Worm (Caenorhabditis elegans) whole organism, mixed stage, embryonic: ENCODE results near the gene Y75B8A.33.
A peak's percentile ranks its signal among the peaks of the same experiment; 100 is the strongest.

ENCODE experiments used
- M03D4.4 ChIP-seq: sonication (generic microtip); optimal IDR thresholded peaks from 2 replicates; lab custom pipeline; 2017; ENCODE audit warnings: mild to moderate bottlenecking, missing genetic modification characterization, missing compliant biosample characterization
- bed-3 ChIP-seq: fragments of 200-800 bp; sonication (Bioruptor generic); optimal IDR thresholded peaks from 3 replicates; lab custom pipeline; 2018; ENCODE audit warnings: mild to moderate bottlenecking, missing genetic modification characterization, moderate library complexity, missing compliant biosample characterization
- blmp-1 ChIP-seq: fragments of 150-350 bp; optimal IDR thresholded peaks from 2 replicates; lab custom pipeline; 2014; ENCODE audit warnings: missing biosample characterization, missing genetic modification characterization
- ceh-39 ChIP-seq: fragments of 150-350 bp; optimal IDR thresholded peaks from 2 replicates; lab custom pipeline; 2014; ENCODE audit warnings: missing biosample characterization, missing genetic modification characterization
- ceh-43 ChIP-seq: fragments of 200-800 bp; sonication (Bioruptor generic); optimal IDR thresholded peaks from 2 replicates; lab custom pipeline; 2018; ENCODE audit warnings: mild to moderate bottlenecking, missing genetic modification characterization, moderate library complexity, missing compliant biosample characterization
- ceh-83 ChIP-seq: fragments of 200-800 bp; sonication (Bioruptor generic); optimal IDR thresholded peaks from 2 replicates; lab custom pipeline; 2018; ENCODE audit warnings: mild to moderate bottlenecking, missing genetic modification characterization, missing compliant biosample characterization
- ces-1 ChIP-seq: fragments of 150-350 bp; optimal IDR thresholded peaks from 2 replicates; lab custom pipeline; 2014; ENCODE audit warnings: missing biosample characterization, missing genetic modification reagents, missing genetic modification characterization
- cnd-1 ChIP-seq: fragments of 200-800 bp; sonication (Bioruptor generic); optimal IDR thresholded peaks from 2 replicates; lab custom pipeline; 2018; ENCODE audit warnings: mild to moderate bottlenecking, missing genetic modification characterization, missing compliant biosample characterization
- drap-1 ChIP-seq: fragments of 200-800 bp; sonication (Bioruptor generic); optimal IDR thresholded peaks from 3 replicates; lab custom pipeline; 2018; ENCODE audit warnings: mild to moderate bottlenecking, missing genetic modification characterization, missing compliant biosample characterization
- elt-1 ChIP-seq: sonication (generic microtip); optimal IDR thresholded peaks from 2 replicates; lab custom pipeline; 2017; ENCODE audit warnings: missing genetic modification characterization, mild to moderate bottlenecking, missing compliant biosample characterization, antibody characterized with exemption, moderate library complexity, borderline replicate concordance; ENCODE audit not compliant: insufficient read depth
- elt-3 ChIP-seq: fragments of 150-350 bp; optimal IDR thresholded peaks from 2 replicates; lab custom pipeline; 2014; ENCODE audit warnings: missing biosample characterization, missing genetic modification characterization
- flh-1 ChIP-seq: fragments of 200-800 bp; sonication (Bioruptor generic); optimal IDR thresholded peaks from 2 replicates; lab custom pipeline; 2018; ENCODE audit warnings: mild to moderate bottlenecking, missing genetic modification characterization, moderate library complexity, missing compliant biosample characterization
- ham-2 ChIP-seq: fragments of 200-800 bp; sonication (Bioruptor generic); optimal IDR thresholded peaks from 2 replicates; lab custom pipeline; 2018; ENCODE audit warnings: mild to moderate bottlenecking, missing genetic modification characterization, missing compliant biosample characterization
- hlh-1 ChIP-seq: fragments of 150-350 bp; optimal IDR thresholded peaks from 2 replicates; lab custom pipeline; 2014; ENCODE audit warnings: missing biosample characterization, missing genetic modification reagents, missing genetic modification characterization
- lin-13 ChIP-seq: fragments of 150-350 bp; optimal IDR thresholded peaks from 2 replicates; lab custom pipeline; 2014; ENCODE audit warnings: missing biosample characterization, missing genetic modification characterization
- lin-32 ChIP-seq: fragments of 200-800 bp; sonication (Bioruptor generic); optimal IDR thresholded peaks from 2 replicates; lab custom pipeline; 2018; ENCODE audit warnings: mild to moderate bottlenecking, missing genetic modification characterization, missing compliant biosample characterization
- lsy-2 ChIP-seq: fragments of 150-350 bp; optimal IDR thresholded peaks from 2 replicates; lab custom pipeline; 2014; ENCODE audit warnings: missing biosample characterization, missing genetic modification characterization
- mab-5 ChIP-seq: fragments of 150-350 bp; optimal IDR thresholded peaks from 2 replicates; lab custom pipeline; 2014; ENCODE audit warnings: missing biosample characterization, missing genetic modification characterization
- mep-1 ChIP-seq: fragments of 150-350 bp; optimal IDR thresholded peaks from 2 replicates; lab custom pipeline; 2017; ENCODE audit warnings: missing biosample characterization, missing genetic modification reagents, missing genetic modification characterization, inconsistent platforms
- mls-2 ChIP-seq: sonication (generic microtip); optimal IDR thresholded peaks from 2 replicates; lab custom pipeline; 2016; ENCODE audit warnings: mild to moderate bottlenecking, missing genetic modification characterization, moderate library complexity, missing compliant biosample characterization
- nhr-12 ChIP-seq: fragments of 150-350 bp; optimal IDR thresholded peaks from 2 replicates; lab custom pipeline; 2014; ENCODE audit warnings: missing biosample characterization, missing genetic modification characterization
- nhr-2 ChIP-seq: fragments of 150-350 bp; optimal IDR thresholded peaks from 2 replicates; lab custom pipeline; 2014; ENCODE audit warnings: missing biosample characterization, missing genetic modification characterization
- nhr-237 ChIP-seq: fragments of 150-350 bp; optimal IDR thresholded peaks from 2 replicates; lab custom pipeline; 2014; ENCODE audit warnings: missing biosample characterization, missing genetic modification characterization
- nhr-28 ChIP-seq: fragments of 150-350 bp; optimal IDR thresholded peaks from 2 replicates; lab custom pipeline; 2014; ENCODE audit warnings: missing biosample characterization, missing genetic modification characterization
- nhr-76 ChIP-seq: sonication (generic microtip); optimal IDR thresholded peaks from 2 replicates; lab custom pipeline; 2017; ENCODE audit warnings: missing biosample characterization, missing genetic modification characterization
- pha-4 ChIP-seq: fragments of 150-350 bp; optimal IDR thresholded peaks from 2 replicates; lab custom pipeline; 2018; ENCODE audit warnings: missing biosample characterization, missing genetic modification reagents, missing genetic modification characterization
- sem-2 ChIP-seq: fragments of 200-800 bp; sonication (Bioruptor generic); optimal IDR thresholded peaks from 2 replicates; lab custom pipeline; 2018; ENCODE audit warnings: mild to moderate bottlenecking, missing genetic modification characterization, missing compliant biosample characterization
- snpc-4 ChIP-seq: fragments of 150-350 bp; optimal IDR thresholded peaks from 2 replicates; lab custom pipeline; 2014; ENCODE audit warnings: missing biosample characterization, missing genetic modification characterization
- sptf-1 ChIP-seq: sonication (generic microtip); optimal IDR thresholded peaks from 2 replicates; lab custom pipeline; 2017; ENCODE audit warnings: mild to moderate bottlenecking, missing genetic modification characterization, moderate library complexity, missing compliant biosample characterization
- tbx-8 ChIP-seq: fragments of 200-800 bp; sonication (Bioruptor generic); optimal IDR thresholded peaks from 2 replicates; lab custom pipeline; 2018; ENCODE audit warnings: mild to moderate bottlenecking, missing genetic modification characterization, moderate library complexity, missing compliant biosample characterization
- unc-120 ChIP-seq: sonication (generic microtip); optimal IDR thresholded peaks from 2 replicates; lab custom pipeline; 2017; ENCODE audit warnings: missing genetic modification characterization, missing compliant biosample characterization; ENCODE audit not compliant: poor library complexity, severe bottlenecking
- unc-39 ChIP-seq: fragments of 150-350 bp; optimal IDR thresholded peaks from 2 replicates; lab custom pipeline; 2014; ENCODE audit warnings: missing biosample characterization, missing genetic modification characterization
- unc-62 ChIP-seq: fragments of 150-350 bp; optimal IDR thresholded peaks from 2 replicates; lab custom pipeline; 2014; ENCODE audit warnings: missing biosample characterization, missing genetic modification reagents, missing genetic modification characterization
- zip-8 ChIP-seq: fragments of 150-350 bp; optimal IDR thresholded peaks from 2 replicates; lab custom pipeline; 2014; ENCODE audit warnings: missing biosample characterization, missing genetic modification characterization
- ztf-11 ChIP-seq: fragments of 150-350 bp; optimal IDR thresholded peaks from 2 replicates; lab custom pipeline; 2014; ENCODE audit warnings: missing biosample characterization, missing genetic modification characterization

Gene Y75B8A.33

ce11 chrIII:12366989-12367557, at the start of gene Y75B8A.33:
Y75B8A.33 (minus strand) TSS chrIII:12367373.
- peak; percentile 44 for TF ChIP-seq ceh-83
- TF ChIP-seq sptf-1 (tag; lab: Kevin White, UChicago) = peak; percentile 8
- TF ChIP-seq ceh-39 = no peak
- TF ChIP-seq, all 35 proteins: peak for 2

- TF ChIP-seq mls-2 (tag; lab: Kevin White, UChicago) (no peak), unc-62 (GFP tag; lab: Kevin White, UChicago) (no peak), snpc-4 (no peak), sptf-1 (tag; lab: Kevin White, UChicago) (no peak), unc-120 (tag; lab: Kevin White, UChicago) (no peak), nhr-28 (no peak), lin-13 (no peak), drap-1 (GFP tag; lab: Kevin White, UChicago) (no peak), zip-8 (no peak), nhr-76 (tag; lab: Kevin White, UChicago) (no peak), pha-4 (tag; lab: Kevin White, UChicago) (no peak)
Observed at ce11 chrIII:12414533-12414932, 47.4 kb upstream of the Y75B8A.33 start.

- TF ChIP-seq ham-2 (GFP tag; lab: Kevin White, UChicago) = no peak
- peak; percentile 48 for TF ChIP-seq ces-1 (GFP tag; lab: Kevin White, UChicago)
Observed at ce11 chrIII:12411668-12412067, 44.5 kb upstream of the Y75B8A.33 start.

- no peak for TF ChIP-seq lsy-2
- no peak for TF ChIP-seq hlh-1
- TF ChIP-seq nhr-28 = no peak
- no peak for TF ChIP-seq ceh-39
- no peak for TF ChIP-seq M03D4.4 (tag; lab: Kevin White, UChicago)
- no peak for TF ChIP-seq nhr-76 (tag; lab: Kevin White, UChicago)
- no peak for TF ChIP-seq ces-1 (GFP tag; lab: Kevin White, UChicago)
- no peak for TF ChIP-seq unc-39
- TF ChIP-seq elt-1 (tag; lab: Kevin White, UChicago) = no peak
- TF ChIP-seq unc-120 (tag; lab: Kevin White, UChicago) = no peak
- TF ChIP-seq mep-1 = no peak
- no peak for TF ChIP-seq nhr-12
- no peak for TF ChIP-seq lin-32 (GFP tag; lab: Kevin White, UChicago)
- TF ChIP-seq mls-2 (tag; lab: Kevin White, UChicago) = no peak
- TF ChIP-seq ham-2 (GFP tag; lab: Kevin White, UChicago) = no peak
- TF ChIP-seq elt-3 (tag; lab: Kevin White, UChicago) = no peak
- no peak for TF ChIP-seq sem-2 (GFP tag; lab: Kevin White, UChicago)
- TF ChIP-seq drap-1 (GFP tag; lab: Kevin White, UChicago) = no peak
- TF ChIP-seq nhr-237 = no peak
- no peak for TF ChIP-seq nhr-2
- TF ChIP-seq, all 35 proteins: peak for 0
Observed at ce11 chrIII:12411059-12411458, 43.9 kb upstream of the Y75B8A.33 start.

- TF ChIP-seq ces-1 (GFP tag; lab: Kevin White, UChicago) (peak; percentile 25), ceh-39 (no peak), hlh-1 (no peak)
Observed at ce11 chrIII:12410304-12410703, 43.1 kb upstream of the Y75B8A.33 start.

ce11 chrIII:12399709-12400108, 32.5 kb upstream of the Y75B8A.33 start:
- no peak for TF ChIP-seq nhr-12
- peak; percentile 14 for TF ChIP-seq M03D4.4 (tag; lab: Kevin White, UChicago)
- peak; percentile 58 for TF ChIP-seq mls-2 (tag; lab: Kevin White, UChicago)
- no peak for TF ChIP-seq unc-62 (GFP tag; lab: Kevin White, UChicago)
- TF ChIP-seq nhr-28 = no peak
- peak; percentile 47 for TF ChIP-seq drap-1 (GFP tag; lab: Kevin White, UChicago)
- TF ChIP-seq ztf-11 (tag; lab: Kevin White, UChicago) = no peak
- peak; percentile 80 for TF ChIP-seq lin-32 (GFP tag; lab: Kevin White, UChicago)
- no peak for TF ChIP-seq nhr-2
- peak; percentile 32 for TF ChIP-seq sem-2 (GFP tag; lab: Kevin White, UChicago)
- TF ChIP-seq flh-1 (GFP tag; lab: Kevin White, UChicago) = peak; percentile 20
- peak; percentile 40 for TF ChIP-seq unc-120 (tag; lab: Kevin White, UChicago)
- no peak for TF ChIP-seq ceh-83
- TF ChIP-seq snpc-4 = no peak
- TF ChIP-seq pha-4 (tag; lab: Kevin White, UChicago) = no peak
- no peak for TF ChIP-seq ces-1 (GFP tag; lab: Kevin White, UChicago)
- no peak for TF ChIP-seq unc-39
- no peak for TF ChIP-seq lin-13
- no peak for TF ChIP-seq mab-5
- no peak for TF ChIP-seq hlh-1
- no peak for TF ChIP-seq elt-1 (tag; lab: Kevin White, UChicago)
- no peak for TF ChIP-seq mep-1
- TF ChIP-seq sptf-1 (tag; lab: Kevin White, UChicago) = peak; percentile 84
- peak; percentile 46 for TF ChIP-seq cnd-1
- TF ChIP-seq bed-3 (GFP tag; lab: Kevin White, UChicago) = peak; percentile 28
- TF ChIP-seq tbx-8 (GFP tag; lab: Kevin White, UChicago) = no peak
- TF ChIP-seq nhr-237 = no peak
- peak; percentile 12 for TF ChIP-seq ceh-43 (GFP tag; lab: Kevin White, UChicago)
- no peak for TF ChIP-seq ceh-39
- no peak for TF ChIP-seq zip-8
- TF ChIP-seq nhr-76 (tag; lab: Kevin White, UChicago) = no peak
- no peak for TF ChIP-seq elt-3 (tag; lab: Kevin White, UChicago)
- TF ChIP-seq lsy-2 = no peak
- TF ChIP-seq blmp-1 (tag; lab: Kevin White, UChicago) = no peak
- peak; percentile 5 for TF ChIP-seq ham-2 (GFP tag; lab: Kevin White, UChicago)
